Fruit fly (Drosophila melanogaster) whole organism, embryonic: ENCODE results near the gene CG34295.

Source experiments
- B-H2 ChIP-seq: fragments of 200-800 bp; sonication (Bioruptor generic); optimal IDR thresholded peaks from 2 replicates; lab custom pipeline; 2018; ENCODE audit warnings: missing biosample characterization, mild to moderate bottlenecking, missing genetic modification characterization
- Bteb2 ChIP-seq: fragments of 200-800 bp; sonication (Bioruptor generic); optimal IDR thresholded peaks from 2 replicates; lab custom pipeline; 2016; ENCODE audit warnings: missing biosample characterization, missing genetic modification characterization
- CG10209 ChIP-seq: fragments of 200-800 bp; sonication (Bioruptor generic); optimal IDR thresholded peaks from 3 replicates; lab custom pipeline; 2017; ENCODE audit warnings: missing biosample characterization, mild to moderate bottlenecking, missing genetic modification characterization, missing genetic modification reagents
- CG10462 ChIP-seq: fragments of 200-800 bp; sonication (Bioruptor generic); optimal IDR thresholded peaks from 2 replicates; lab custom pipeline; 2016; ENCODE audit warnings: missing biosample characterization, missing genetic modification characterization
- CG10543 ChIP-seq: fragments of 200-800 bp; sonication (Bioruptor generic); optimal IDR thresholded peaks from 3 replicates; lab custom pipeline; 2017; ENCODE audit warnings: missing biosample characterization, mild to moderate bottlenecking, missing genetic modification characterization, moderate library complexity
- CG11085 ChIP-seq: fragments of 200-800 bp; sonication (Bioruptor generic); IDR thresholded peaks from 2 replicates; pipeline ENCODE4 v1.3.6; 2022; ENCODE audit warnings: missing biosample characterization, missing genetic modification characterization
- CG11695 ChIP-seq: fragments of 200-800 bp; sonication (Bioruptor generic); IDR thresholded peaks from 3 replicates; pipeline ENCODE4 v1.3.6; 2022; ENCODE audit warnings: missing biosample characterization, missing genetic modification characterization
- CG13424 ChIP-seq: fragments of 200-800 bp; sonication (Bioruptor generic); optimal IDR thresholded peaks from 2 replicates; lab custom pipeline; 2019; ENCODE audit warnings: missing biosample characterization, mild to moderate bottlenecking, missing genetic modification characterization, moderate library complexity
- CG14965 ChIP-seq: fragments of 200-800 bp; sonication (Bioruptor generic); optimal IDR thresholded peaks from 2 replicates; lab custom pipeline; 2016; ENCODE audit warnings: missing biosample characterization, missing genetic modification characterization, borderline replicate concordance
- CG1529 ChIP-seq: fragments of 200-800 bp; sonication (Bioruptor generic); optimal IDR thresholded peaks from 3 replicates; lab custom pipeline; 2018; ENCODE audit warnings: missing biosample characterization, missing genetic modification characterization
- CG17829 ChIP-seq: fragments of 200-800 bp; optimal IDR thresholded peaks from 2 replicates; lab custom pipeline; 2019; ENCODE audit warnings: missing biosample characterization, mild to moderate bottlenecking, missing genetic modification characterization, moderate library complexity
- CG18764 ChIP-seq: fragments of 200-800 bp; sonication (Bioruptor generic); optimal IDR thresholded peaks from 3 replicates; lab custom pipeline; 2016; ENCODE audit warnings: missing biosample characterization, missing genetic modification characterization
- CG32772 ChIP-seq: fragments of 200-800 bp; sonication (Bioruptor generic); IDR thresholded peaks from 2 replicates; pipeline ENCODE4 v1.3.6; 2022; ENCODE audit warnings: missing biosample characterization, missing genetic modification characterization
- CG3281 ChIP-seq: fragments of 200-800 bp; sonication (Bioruptor generic); optimal IDR thresholded peaks from 3 replicates; lab custom pipeline; 2017; ENCODE audit warnings: missing biosample characterization, mild to moderate bottlenecking, missing genetic modification characterization
- CG3847 ChIP-seq: fragments of 200-800 bp; sonication (Bioruptor generic); IDR thresholded peaks from 2 replicates; pipeline ENCODE4 v1.3.6; 2022; ENCODE audit warnings: missing biosample characterization, missing genetic modification characterization
- CG4404 ChIP-seq: fragments of 200-800 bp; sonication (Bioruptor generic); IDR thresholded peaks from 2 replicates; pipeline ENCODE4 v1.3.6; 2022; ENCODE audit warnings: missing biosample characterization, missing genetic modification characterization
- CG7786 ChIP-seq: fragments of 200-800 bp; sonication (Bioruptor generic); optimal IDR thresholded peaks from 2 replicates; lab custom pipeline; 2016; ENCODE audit warnings: missing biosample characterization, missing genetic modification characterization
- CkIIα-i1 ChIP-seq: fragments of 200-800 bp; sonication (Bioruptor generic); IDR thresholded peaks from 2 replicates; pipeline ENCODE4 v1.3.6; 2022; ENCODE audit warnings: missing biosample characterization, missing genetic modification characterization
- Doc2 ChIP-seq: fragments of 200-800 bp; sonication (Bioruptor generic); IDR thresholded peaks from 2 replicates; pipeline ENCODE4 v1.3.6; 2022; ENCODE audit warnings: missing biosample characterization, missing genetic modification characterization
- Eip74EF ChIP-seq, 2 experiments: fragments of 200-800 bp in 1 of 2; fragments of >200 bp in 1 of 2; sonication (Bioruptor generic) in 1 of 2; optimal IDR thresholded peaks; 2 replicates each; lab custom pipeline; 2017 to 2019; ENCODE audit warnings: missing biosample characterization in 2 of 2, missing genetic modification characterization in 2 of 2, mild to moderate bottlenecking in 1 of 2, moderate library complexity in 1 of 2
- HHEX ChIP-seq: fragments of 200-800 bp; sonication (Bioruptor generic); optimal IDR thresholded peaks from 3 replicates; lab custom pipeline; 2017; ENCODE audit warnings: missing biosample characterization, mild to moderate bottlenecking, missing genetic modification characterization, missing genetic modification reagents
- Hr39 ChIP-seq: fragments of >200 bp; optimal IDR thresholded peaks from 2 replicates; lab custom pipeline; 2017
- Hsf ChIP-seq: fragments of 200-800 bp; sonication (Bioruptor generic); optimal IDR thresholded peaks from 3 replicates; lab custom pipeline; 2016; ENCODE audit warnings: missing biosample characterization, missing genetic modification characterization
- Lim3 ChIP-seq: fragments of 200-800 bp; sonication (Bioruptor generic); IDR thresholded peaks from 2 replicates; pipeline ENCODE4 v1.3.6; 2022; ENCODE audit warnings: missing biosample characterization, missing genetic modification characterization
- Lpt ChIP-seq: fragments of >200 bp; optimal IDR thresholded peaks from 2 replicates; lab custom pipeline; 2018; ENCODE audit warnings: missing biosample characterization, missing genetic modification characterization
- NK7.1 ChIP-seq: fragments of 200-800 bp; sonication (Bioruptor generic); optimal IDR thresholded peaks from 3 replicates; lab custom pipeline; 2016; ENCODE audit warnings: missing biosample characterization, missing genetic modification characterization
- Pdp1 ChIP-seq, 2 experiments: fragments of 200-800 bp; sonication (Bioruptor generic); optimal IDR thresholded peaks; 3 replicates each; lab custom pipeline; 2016; ENCODE audit warnings: missing biosample characterization in 2 of 2, missing genetic modification characterization in 2 of 2, mild to moderate bottlenecking in 1 of 2, moderate library complexity in 1 of 2
- Ravus ChIP-seq: fragments of 200-800 bp; sonication (Bioruptor generic); IDR thresholded peaks from 2 replicates; pipeline ENCODE4 v1.3.6; 2022; ENCODE audit warnings: missing biosample characterization, missing genetic modification characterization
- ac ChIP-seq: fragments of 200-800 bp; sonication (Bioruptor generic); optimal IDR thresholded peaks from 3 replicates; lab custom pipeline; 2017; ENCODE audit warnings: missing biosample characterization, mild to moderate bottlenecking, missing genetic modification characterization
- ase ChIP-seq: fragments of 200-800 bp; sonication (Bioruptor generic); IDR thresholded peaks from 3 replicates; pipeline ENCODE4 v1.3.6; 2022; ENCODE audit warnings: missing biosample characterization, missing genetic modification characterization
- ato ChIP-seq: fragments of 200-800 bp; sonication (Bioruptor generic); IDR thresholded peaks from 2 replicates; pipeline ENCODE4 v1.3.6; 2022; ENCODE audit warnings: missing biosample characterization, missing genetic modification characterization; ENCODE audit not compliant: partially characterized antibody
- dysf ChIP-seq: fragments of 200-800 bp; sonication (Bioruptor generic); IDR thresholded peaks from 3 replicates; pipeline ENCODE4 v1.3.6; 2022; ENCODE audit warnings: missing biosample characterization, missing genetic modification characterization
- fd3F ChIP-seq: fragments of 200-800 bp; sonication (Bioruptor generic); optimal IDR thresholded peaks from 2 replicates; lab custom pipeline; 2018; ENCODE audit warnings: missing biosample characterization, mild to moderate bottlenecking, missing genetic modification characterization, moderate library complexity
- ftz-f1 ChIP-seq: fragments of 200-800 bp; sonication (Bioruptor generic); optimal IDR thresholded peaks from 2 replicates; lab custom pipeline; 2016; ENCODE audit warnings: missing biosample characterization, missing genetic modification characterization
- h ChIP-seq: fragments of >200 bp; optimal IDR thresholded peaks from 2 replicates; lab custom pipeline; 2017
- ind ChIP-seq: fragments of 200-800 bp; sonication (Bioruptor generic); optimal IDR thresholded peaks from 3 replicates; lab custom pipeline; 2016; ENCODE audit warnings: missing biosample characterization, missing genetic modification characterization
- insv ChIP-seq, 2 experiments: fragments of 200-800 bp; sonication (Bioruptor generic); optimal IDR thresholded peaks; 3 replicates each; lab custom pipeline; 2016 to 2018; ENCODE audit warnings: missing biosample characterization in 2 of 2, missing genetic modification characterization in 2 of 2
- inv ChIP-seq: fragments of 200-800 bp; sonication (Bioruptor generic); IDR thresholded peaks from 2 replicates; pipeline ENCODE4 v1.3.6; 2022; ENCODE audit warnings: missing biosample characterization, missing genetic modification characterization; ENCODE audit not compliant: partially characterized antibody
- lab ChIP-seq: fragments of 200-800 bp; sonication (Bioruptor generic); optimal IDR thresholded peaks from 3 replicates; lab custom pipeline; 2017; ENCODE audit warnings: missing biosample characterization, missing genetic modification characterization, mild to moderate bottlenecking, moderate library complexity, missing genetic modification reagents
- lola ChIP-seq, 3 experiments: fragments of >200 bp in 2 of 3; fragments of 200-800 bp in 1 of 3; sonication (Bioruptor generic) in 1 of 3; optimal IDR thresholded peaks; 2 replicates each; lab custom pipeline; 2017 to 2019; ENCODE audit warnings: missing biosample characterization in 3 of 3, missing genetic modification characterization in 3 of 3, mild to moderate bottlenecking in 1 of 3, moderate library complexity in 1 of 3
- maf-S ChIP-seq: fragments of 200-800 bp; sonication (Bioruptor generic); optimal IDR thresholded peaks from 2 replicates; lab custom pipeline; 2016; ENCODE audit warnings: missing biosample characterization, missing genetic modification characterization
- otp ChIP-seq: fragments of 200-800 bp; sonication (Bioruptor generic); IDR thresholded peaks from 3 replicates; pipeline ENCODE4, ENCODE4 v1.3.6; 2022; ENCODE audit warnings: missing biosample characterization, missing genetic modification characterization
- p53 ChIP-seq: fragments of 200-800 bp; sonication (Bioruptor generic); optimal IDR thresholded peaks from 2 replicates; lab custom pipeline; 2016; ENCODE audit warnings: missing biosample characterization, missing genetic modification characterization
- schlank ChIP-seq: fragments of 200-800 bp; sonication (Bioruptor generic); optimal IDR thresholded peaks from 2 replicates; lab custom pipeline; 2018; ENCODE audit warnings: missing biosample characterization, mild to moderate bottlenecking, missing genetic modification characterization
- sens ChIP-seq: fragments of 200-800 bp; sonication (Bioruptor generic); peaks from one replicate; lab custom pipeline; 2016; ENCODE audit warnings: missing biosample characterization, missing genetic modification characterization
- shn ChIP-seq: fragments of 200-800 bp; sonication (Bioruptor generic); optimal IDR thresholded peaks from 3 replicates; lab custom pipeline; 2016; ENCODE audit warnings: missing biosample characterization, missing genetic modification characterization
- sim ChIP-seq: fragments of 200-800 bp; sonication (Bioruptor generic); IDR thresholded peaks from 2 replicates; pipeline ENCODE4 v1.3.6; 2022; ENCODE audit warnings: missing biosample characterization, missing genetic modification characterization
- tll ChIP-seq, 2 experiments: fragments of 200-800 bp in 1 of 2; fragments of >200 bp in 1 of 2; sonication (Bioruptor generic) in 1 of 2; optimal IDR thresholded peaks; 2 replicates each; lab custom pipeline; 2017 to 2019; ENCODE audit warnings: missing biosample characterization in 2 of 2, missing genetic modification characterization in 2 of 2, mild to moderate bottlenecking in 1 of 2, moderate library complexity in 1 of 2
- twi ChIP-seq: fragments of 200-800 bp; optimal IDR thresholded peaks from 2 replicates; lab custom pipeline; 2019; ENCODE audit warnings: missing biosample characterization, mild to moderate bottlenecking, missing genetic modification characterization, moderate library complexity
- zfh2 ChIP-seq: fragments of 200-800 bp; sonication (Bioruptor generic); optimal IDR thresholded peaks from 2 replicates; lab custom pipeline; 2016; ENCODE audit warnings: missing biosample characterization, missing genetic modification characterization

Gene CG34295

DNA sequence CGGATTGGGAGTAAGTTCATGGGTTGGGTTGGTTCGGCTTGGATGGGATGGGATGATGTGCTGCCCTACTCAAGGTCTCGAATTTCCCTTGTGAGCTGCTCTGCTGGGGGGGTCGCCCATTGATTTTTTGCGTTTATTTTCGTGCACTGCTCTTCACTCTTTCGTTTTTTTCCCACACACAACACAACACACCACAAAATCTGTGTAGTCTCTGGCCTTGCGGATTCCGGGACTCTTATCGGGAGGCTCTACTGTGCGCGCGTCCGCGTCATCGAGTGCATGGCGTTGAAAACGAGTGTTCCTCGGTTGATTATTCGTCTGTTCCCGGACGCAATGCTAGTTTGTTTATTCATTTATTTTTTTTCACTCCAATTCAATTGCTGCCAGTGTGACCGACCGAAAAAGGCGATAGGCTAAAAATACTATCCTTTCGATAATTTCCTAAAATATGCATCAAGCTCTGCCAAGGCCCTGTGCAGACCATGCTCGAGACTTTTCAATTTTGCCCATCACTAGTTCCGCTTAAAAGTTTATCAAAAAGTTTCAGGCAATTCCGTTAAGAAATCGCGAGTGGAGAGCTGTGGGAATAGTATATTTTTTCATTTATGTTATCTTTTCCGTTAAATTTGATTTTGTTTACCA, 42.3 kb downstream of the CG34295 start, which contains the start of gene WASp (continued):
- no peak for TF ChIP-seq CG10543
- TF ChIP-seq h (lab: Kevin White, UChicago), result no peak
- TF ChIP-seq ato (GFP tag; lab: Robert Waterston, UW), result peak; percentile 42; the same call in 1 of the 2 replicates
- TF ChIP-seq sens, result peak; percentile 95
- TF ChIP-seq CG7786 (GFP tag; lab: Kevin White, UChicago), result peak; percentile 61
- TF ChIP-seq ase (GFP tag; lab: Robert Waterston, UW), result peak; percentile 44; the same call in 1 of the 3 replicates
- no peak for TF ChIP-seq Lim3 (GFP tag; lab: Robert Waterston, UW)
- TF ChIP-seq dysf (GFP tag; lab: Robert Waterston, UW), result peak; percentile 77
- peak; percentile 33; the same call in 1 of the 2 replicates for TF ChIP-seq CG11085 (GFP tag; lab: Robert Waterston, UW)
- peak; percentile 85 for TF ChIP-seq B-H2 (GFP tag; lab: Kevin White, UChicago)
- TF ChIP-seq CG13424 (tag; lab: Kevin White, UChicago), result peak; percentile 53
- peak; percentile 78 for TF ChIP-seq shn (GFP tag; lab: Kevin White, UChicago)
- no peak for TF ChIP-seq Hr39
- TF ChIP-seq CG1529 (GFP tag; lab: Kevin White, UChicago), result no peak
- no peak for TF ChIP-seq CG3281
- 0 out of 2 replicates have a peak, but pooled peaks have one; percentile 26 for TF ChIP-seq sim (GFP tag; lab: Robert Waterston, UW)
- no peak for TF ChIP-seq Doc2 (GFP tag; lab: Robert Waterston, UW)
- peak; percentile 57 for TF ChIP-seq p53 (GFP tag; lab: Kevin White, UChicago)
- TF ChIP-seq lab (GFP tag; lab: Kevin White, UChicago), result peak; percentile 81
- peak; percentile 84 for TF ChIP-seq CG32772
- TF ChIP-seq CG10462, result peak; percentile 36
- TF ChIP-seq tll (GFP tag; optimal IDR thresholded peaks at IDR 0.05; lab: Kevin White, UChicago), result no peak
- peak; percentile 55 for TF ChIP-seq HHEX (GFP tag; lab: Kevin White, UChicago)
- TF ChIP-seq maf-S (GFP tag; lab: Kevin White, UChicago), result peak; percentile 68
- TF ChIP-seq CG14965 (GFP tag; lab: Kevin White, UChicago), result no peak
- peak; percentile 77 for TF ChIP-seq CG10209 (GFP tag; lab: Kevin White, UChicago)
- no peak for TF ChIP-seq twi (tag; lab: Kevin White, UChicago)
- TF ChIP-seq NK7.1, result peak; percentile 63
- peak; percentile 32 for TF ChIP-seq ftz-f1 (GFP tag; lab: Kevin White, UChicago)
- TF ChIP-seq Pdp1 (GFP tag; optimal IDR thresholded peaks at IDR 0.05; lab: Kevin White, UChicago), result peak in 1 of 2 experiments; percentile 59
- peak in 1 of 3 experiments; percentile 37 for TF ChIP-seq lola (GFP tag; optimal IDR thresholded peaks at IDR 0.05; lab: Kevin White, UChicago)
- no peak for TF ChIP-seq CG4404
- TF ChIP-seq CkIIα-i1 (GFP tag; lab: Robert Waterston, UW), result no peak
- TF ChIP-seq otp (GFP tag; lab: Robert Waterston, UW), result peak; percentile 46; the same call in 1 of the 3 replicates
- TF ChIP-seq Hsf (GFP tag; lab: Kevin White, UChicago), result peak; percentile 81
- TF ChIP-seq Eip74EF (GFP tag; optimal IDR thresholded peaks at IDR 0.05; lab: Kevin White, UChicago), result peak in 1 of 2 experiments; percentile 86
- no peak for TF ChIP-seq ac (GFP tag; lab: Kevin White, UChicago)
- peak in 1 of 2 experiments; percentile 62 for TF ChIP-seq insv (GFP tag; optimal IDR thresholded peaks at IDR 0.05; lab: Kevin White, UChicago)
- TF ChIP-seq inv (GFP tag; lab: Robert Waterston, UW), result peak; percentile 41; the same call in 1 of the 2 replicates
- TF ChIP-seq CG3847 (GFP tag; lab: Robert Waterston, UW), result peak; percentile 69
- no peak for TF ChIP-seq Lpt
- TF ChIP-seq CG11695 (GFP tag; lab: Robert Waterston, UW), result 0 out of 3 replicates have a peak, but pooled peaks have one; percentile 43
- TF ChIP-seq ind, result no peak
- TF ChIP-seq CG18764 (GFP tag; lab: Kevin White, UChicago), result no peak
- TF ChIP-seq Ravus, result no peak
- peak; percentile 75 for TF ChIP-seq zfh2
- TF ChIP-seq CG17829 (tag; lab: Kevin White, UChicago), result peak; percentile 77
- TF ChIP-seq Bteb2 (GFP tag; lab: Kevin White, UChicago), result peak; percentile 76
- TF ChIP-seq fd3F, result peak; percentile 49
- peak; percentile 75 for TF ChIP-seq schlank (tag; lab: Kevin White, UChicago)
